Fruit fly (Drosophila melanogaster): ENCODE measurements around the gene hng3.

The hng3 gene

dm6 chr3L:762331-762907 lies 7.1 kb upstream of the hng3 start:
- peak; percentile 91 for TF ChIP-seq sage (GFP tag; optimal IDR thresholded peaks at IDR 0.05)
- peak; percentile 92 for TF ChIP-seq CG32264 (GFP tag; optimal IDR thresholded peaks at IDR 0.05)
- TF ChIP-seq h (GFP tag; optimal IDR thresholded peaks at IDR 0.05), result peak; percentile 96
- no peak for TF ChIP-seq N (GFP tag; optimal IDR thresholded peaks at IDR 0.05)
- TF ChIP-seq CrebA (GFP tag; optimal IDR thresholded peaks at IDR 0.05; ENCODE audit: borderline replicate concordance), result peak; percentile 9
- peak; percentile 90 for TF ChIP-seq woc (GFP tag; optimal IDR thresholded peaks at IDR 0.05)
- TF ChIP-seq dsf (GFP tag; optimal IDR thresholded peaks at IDR 0.05; ENCODE audit: borderline replicate concordance), result peak; percentile 43
- peak; percentile 93 for TF ChIP-seq br (GFP tag; optimal IDR thresholded peaks at IDR 0.05)
- TF ChIP-seq foxo (GFP tag; optimal IDR thresholded peaks at IDR 0.05), result peak; percentile 66 to 95
- peak; percentile 84 for TF ChIP-seq fru (GFP tag; optimal IDR thresholded peaks at IDR 0.05)
- peak; percentile 71 for TF ChIP-seq GATAd (GFP tag; optimal IDR thresholded peaks at IDR 0.05)
- no peak for TF ChIP-seq Abd-B (GFP tag; optimal IDR thresholded peaks at IDR 0.05)
- peak; percentile 83 for TF ChIP-seq Hr83 (GFP tag; optimal IDR thresholded peaks at IDR 0.05; ENCODE audit: poor library complexity, severe bottlenecking)
- TF ChIP-seq rgr (GFP tag; optimal IDR thresholded peaks at IDR 0.05), result peak; percentile 93
- TF ChIP-seq usp (GFP tag; optimal IDR thresholded peaks at IDR 0.05), result no peak
- no peak for TF ChIP-seq jim (GFP tag; optimal IDR thresholded peaks at IDR 0.05)
- no peak for TF ChIP-seq dl (GFP tag; optimal IDR thresholded peaks at IDR 0.05; ENCODE audit: insufficient read depth in 1 of 2, partially characterized antibody in 2 of 2)
- peak; percentile 23 for TF ChIP-seq CG9705 (GFP tag; optimal IDR thresholded peaks at IDR 0.05)
- peak; percentile 96 for TF ChIP-seq Hnf4 (GFP tag; optimal IDR thresholded peaks at IDR 0.05)
- TF ChIP-seq ey (GFP tag; optimal IDR thresholded peaks at IDR 0.05), result peak; percentile 95
- peak; percentile 23 for TF ChIP-seq Vsx2 (GFP tag; optimal IDR thresholded peaks at IDR 0.05; ENCODE audit: partially characterized antibody)
- no peak for TF ChIP-seq Dif (GFP tag; optimal IDR thresholded peaks at IDR 0.05; ENCODE audit: partially characterized antibody)
- peak; percentile 86 for TF ChIP-seq brk (GFP tag; optimal IDR thresholded peaks at IDR 0.05)
- no peak for TF ChIP-seq lola (GFP tag; optimal IDR thresholded peaks at IDR 0.05)
- TF ChIP-seq Sp1 (GFP tag; optimal IDR thresholded peaks at IDR 0.05), result peak; percentile 89
- no peak for TF ChIP-seq Hr78 (GFP tag; optimal IDR thresholded peaks at IDR 0.05)
- TF ChIP-seq Rel (GFP tag; optimal IDR thresholded peaks at IDR 0.05), result peak; percentile 88
- peak; percentile 48 for TF ChIP-seq Rel (tag; optimal IDR thresholded peaks at IDR 0.05)
- TF ChIP-seq Dfd (GFP tag; optimal IDR thresholded peaks at IDR 0.05), result no peak
- TF ChIP-seq OdsH (GFP tag; optimal IDR thresholded peaks at IDR 0.05), result peak; percentile 92
- peak; percentile 83 for TF ChIP-seq dmrt93B (GFP tag; optimal IDR thresholded peaks at IDR 0.05)
- peak; percentile 60 for TF ChIP-seq sv (GFP tag; optimal IDR thresholded peaks at IDR 0.05)
- TF ChIP-seq psq (GFP tag; optimal IDR thresholded peaks at IDR 0.05), result peak; percentile 75
- no peak for TF ChIP-seq Myc (optimal IDR thresholded peaks at IDR 0.05)
- TF ChIP-seq Jra (GFP tag; optimal IDR thresholded peaks at IDR 0.05), result peak; percentile 83
- peak; percentile 91 for TF ChIP-seq HLH106 (tag; optimal IDR thresholded peaks at IDR 0.05)
- peak; percentile 29 for TF ChIP-seq Mio (GFP tag; optimal IDR thresholded peaks at IDR 0.05)
- TF ChIP-seq pan (optimal IDR thresholded peaks at IDR 0.05), result no peak
- peak; percentile 83 for TF ChIP-seq tai (GFP tag; optimal IDR thresholded peaks at IDR 0.05)

dm6 chr3L:761733-762132 lies 6.4 kb upstream of the hng3 start:
- TF ChIP-seq usp (GFP tag; optimal IDR thresholded peaks at IDR 0.05) (no peak), Hr83 (GFP tag; optimal IDR thresholded peaks at IDR 0.05; ENCODE audit: poor library complexity, severe bottlenecking) (no peak), brk (GFP tag; optimal IDR thresholded peaks at IDR 0.05) (peak; percentile 51), dmrt93B (GFP tag; optimal IDR thresholded peaks at IDR 0.05) (peak; percentile 62), ey (GFP tag; optimal IDR thresholded peaks at IDR 0.05) (peak; percentile 72), CG9705 (GFP tag; optimal IDR thresholded peaks at IDR 0.05) (peak; percentile 21), CG32264 (GFP tag; optimal IDR thresholded peaks at IDR 0.05) (peak; percentile 22), Vsx2 (GFP tag; optimal IDR thresholded peaks at IDR 0.05; ENCODE audit: partially characterized antibody) (no peak), Dif (GFP tag; optimal IDR thresholded peaks at IDR 0.05; ENCODE audit: partially characterized antibody) (no peak), Jra (GFP tag; optimal IDR thresholded peaks at IDR 0.05) (no peak), woc (GFP tag; optimal IDR thresholded peaks at IDR 0.05) (no peak), OdsH (GFP tag; optimal IDR thresholded peaks at IDR 0.05) (peak; percentile 69), rgr (GFP tag; optimal IDR thresholded peaks at IDR 0.05) (peak; percentile 67), Myc (optimal IDR thresholded peaks at IDR 0.05) (no peak), Mio (GFP tag; optimal IDR thresholded peaks at IDR 0.05) (no peak), dsf (GFP tag; optimal IDR thresholded peaks at IDR 0.05; ENCODE audit: borderline replicate concordance) (no peak), lola (GFP tag; optimal IDR thresholded peaks at IDR 0.05) (no peak), tai (GFP tag; optimal IDR thresholded peaks at IDR 0.05) (peak; percentile 30), N (GFP tag; optimal IDR thresholded peaks at IDR 0.05) (no peak), h (GFP tag; optimal IDR thresholded peaks at IDR 0.05) (peak; percentile 83), Sp1 (GFP tag; optimal IDR thresholded peaks at IDR 0.05) (peak; percentile 60), Hnf4 (GFP tag; optimal IDR thresholded peaks at IDR 0.05) (peak; percentile 70), dl (GFP tag; optimal IDR thresholded peaks at IDR 0.05; ENCODE audit: insufficient read depth in 1 of 2, partially characterized antibody in 2 of 2) (no peak), fru (GFP tag; optimal IDR thresholded peaks at IDR 0.05) (peak; percentile 79), sage (GFP tag; optimal IDR thresholded peaks at IDR 0.05) (no peak), Dfd (GFP tag; optimal IDR thresholded peaks at IDR 0.05) (no peak), br (GFP tag; optimal IDR thresholded peaks at IDR 0.05) (peak; percentile 70), Abd-B (GFP tag; optimal IDR thresholded peaks at IDR 0.05) (no peak), foxo (GFP tag; optimal IDR thresholded peaks at IDR 0.05) (peak in 1 of 2 experiments; percentile 63), jim (GFP tag; optimal IDR thresholded peaks at IDR 0.05) (no peak), Rel (GFP tag; optimal IDR thresholded peaks at IDR 0.05) (no peak), Rel (tag; optimal IDR thresholded peaks at IDR 0.05) (no peak), GATAd (GFP tag; optimal IDR thresholded peaks at IDR 0.05) (no peak), Hr78 (GFP tag; optimal IDR thresholded peaks at IDR 0.05) (no peak), psq (GFP tag; optimal IDR thresholded peaks at IDR 0.05) (peak; percentile 22), HLH106 (tag; optimal IDR thresholded peaks at IDR 0.05) (peak; percentile 66)
